Fruit fly (Drosophila melanogaster): ENCODE data around the gene Tsp39D.

The Tsp39D gene

dm6 chr2L:21344203-21344753 is at the start of gene Tsp39D:
Gene Tsp39D, plus strand, starts transcription at chr2L:21344607.
- TF ChIP-seq usp (GFP tag; optimal IDR thresholded peaks at IDR 0.05) (no peak), Dll (optimal IDR thresholded peaks at IDR 0.05) (no peak), psq (optimal IDR thresholded peaks at IDR 0.05) (no peak), pan (optimal IDR thresholded peaks at IDR 0.05) (no peak), CG8478 (optimal IDR thresholded peaks at IDR 0.05) (no peak)

DNA sequence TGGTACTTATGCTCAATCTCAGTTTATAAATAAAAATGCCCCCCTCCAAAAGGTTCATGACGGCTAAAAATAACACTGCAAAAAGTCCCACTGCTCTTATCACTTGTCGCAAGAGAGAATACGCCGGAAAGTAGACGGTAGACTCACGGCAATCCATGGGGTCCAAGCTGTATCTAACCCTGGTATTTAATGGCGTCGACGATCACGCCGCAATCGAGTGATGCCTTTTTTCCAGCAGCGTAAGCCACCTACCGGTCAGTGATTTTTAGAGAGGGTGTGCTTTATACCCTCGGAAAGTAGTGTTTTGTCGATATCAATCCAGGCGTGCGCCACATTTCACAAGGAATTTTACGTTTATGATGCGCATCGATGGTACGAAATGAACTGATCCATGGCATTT is 44.8 kb upstream of the Tsp39D start:
- no peak for TF ChIP-seq pan (optimal IDR thresholded peaks at IDR 0.05)
- TF ChIP-seq Dll (optimal IDR thresholded peaks at IDR 0.05): no peak

dm6 chr2L:21302064-21302463 is 42.3 kb upstream of the Tsp39D start:
- TF ChIP-seq CG8478 (optimal IDR thresholded peaks at IDR 0.05) (no peak), EcR (GFP tag; optimal IDR thresholded peaks at IDR 0.05) (no peak), usp (GFP tag; optimal IDR thresholded peaks at IDR 0.05) (no peak), Dll (optimal IDR thresholded peaks at IDR 0.05) (no peak), pan (optimal IDR thresholded peaks at IDR 0.05) (no peak), psq (optimal IDR thresholded peaks at IDR 0.05) (no peak)

DNA sequence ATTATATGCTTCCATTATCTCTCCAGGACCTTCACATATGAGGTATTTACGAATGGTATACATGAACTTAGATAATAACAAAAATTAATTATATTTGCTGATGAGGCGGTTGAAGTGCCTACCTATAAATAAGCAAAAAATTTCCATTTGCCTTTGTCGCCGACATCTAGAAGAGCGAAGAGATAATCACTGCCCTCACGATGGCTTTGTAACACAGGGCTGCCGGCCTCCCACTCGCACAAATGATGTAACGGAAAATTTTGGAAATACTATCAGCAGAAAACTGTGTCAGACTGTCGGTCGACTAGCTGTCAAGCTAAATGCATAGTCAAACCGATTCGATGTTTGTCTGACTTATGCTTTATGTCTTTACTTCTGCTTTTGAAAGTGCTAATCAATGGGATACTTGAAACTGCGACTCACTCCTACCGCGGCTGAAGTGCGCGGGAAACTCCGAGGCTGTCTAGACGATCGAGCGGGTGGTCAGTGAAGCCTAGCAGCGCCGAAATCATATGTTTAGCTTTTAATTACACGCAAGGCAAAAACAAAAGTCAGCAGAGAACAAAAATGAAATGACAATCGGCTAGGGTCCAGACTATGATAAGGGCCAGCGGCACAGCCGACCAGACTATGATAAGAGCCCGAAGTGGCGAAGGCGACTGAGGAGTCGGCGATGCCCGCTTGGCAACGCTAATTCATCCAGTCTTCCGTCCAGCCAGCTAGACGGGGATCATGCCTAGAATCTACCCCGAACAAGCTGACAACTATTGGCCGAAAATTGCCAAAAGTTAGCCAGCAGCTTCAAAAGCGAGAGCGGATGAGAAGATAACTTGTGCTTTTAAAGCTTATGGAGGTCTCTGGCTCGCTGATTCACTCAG is 40.5 kb upstream of the Tsp39D start:
- TF ChIP-seq EcR (GFP tag; optimal IDR thresholded peaks at IDR 0.05): no peak

DNA sequence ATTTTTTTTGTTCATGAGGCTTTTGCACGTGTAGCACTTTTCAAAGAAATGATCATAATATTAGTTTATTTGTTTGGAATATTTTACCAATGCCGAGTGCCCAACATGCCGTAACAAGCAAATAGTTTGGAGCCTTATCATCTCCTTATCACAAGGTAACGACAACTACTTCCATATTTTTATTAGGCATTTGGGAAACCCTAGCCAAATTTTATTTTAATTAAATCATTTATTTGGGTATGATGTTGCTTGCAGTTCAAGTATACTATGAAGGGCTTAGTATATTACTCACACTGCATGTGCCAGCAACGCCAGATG is 39.9 kb upstream of the Tsp39D start:
- TF ChIP-seq Dll (optimal IDR thresholded peaks at IDR 0.05): no peak
- TF ChIP-seq psq (optimal IDR thresholded peaks at IDR 0.05): no peak
- TF ChIP-seq CG8478 (optimal IDR thresholded peaks at IDR 0.05): no peak
- no peak for TF ChIP-seq usp (GFP tag; optimal IDR thresholded peaks at IDR 0.05)
- TF ChIP-seq pan (optimal IDR thresholded peaks at IDR 0.05): no peak
- no peak for TF ChIP-seq EcR (GFP tag; optimal IDR thresholded peaks at IDR 0.05)

DNA sequence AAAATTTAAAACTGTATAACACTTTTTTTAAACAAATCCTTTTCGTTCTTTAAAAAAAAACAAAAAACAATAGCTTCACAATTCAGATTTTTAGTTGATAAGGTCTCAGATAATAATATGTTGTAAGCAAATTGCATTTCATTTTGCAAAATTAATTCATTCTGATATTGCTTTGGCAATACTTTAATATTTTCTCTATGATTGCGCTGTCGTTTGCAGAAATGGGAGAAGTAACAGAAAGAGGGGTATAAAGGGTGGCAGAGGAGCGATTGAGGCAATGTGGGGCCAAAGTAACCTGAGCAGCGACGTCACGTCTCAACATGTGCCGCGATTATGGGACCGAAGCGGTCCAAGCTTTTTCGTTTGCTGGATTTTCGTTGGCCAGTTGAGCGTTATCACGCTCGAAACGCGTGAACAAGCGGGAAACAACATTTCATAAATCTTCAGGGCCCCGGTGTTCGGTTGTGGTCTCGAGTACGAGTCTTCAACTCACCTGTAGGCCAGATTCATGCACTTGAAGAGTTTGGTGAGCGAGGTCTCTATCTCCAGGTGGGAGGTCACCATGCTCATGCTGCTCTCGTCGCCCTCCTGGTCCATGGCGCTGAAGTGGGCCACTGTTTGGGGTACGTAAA is 36.5 kb upstream of the Tsp39D start:
- no peak for TF ChIP-seq psq (optimal IDR thresholded peaks at IDR 0.05)
- no peak for TF ChIP-seq pan (optimal IDR thresholded peaks at IDR 0.05)
- no peak for TF ChIP-seq usp (GFP tag; optimal IDR thresholded peaks at IDR 0.05)
- no peak for TF ChIP-seq Dll (optimal IDR thresholded peaks at IDR 0.05)
- TF ChIP-seq CG8478 (optimal IDR thresholded peaks at IDR 0.05): no peak
- no peak for TF ChIP-seq EcR (GFP tag; optimal IDR thresholded peaks at IDR 0.05)

DNA sequence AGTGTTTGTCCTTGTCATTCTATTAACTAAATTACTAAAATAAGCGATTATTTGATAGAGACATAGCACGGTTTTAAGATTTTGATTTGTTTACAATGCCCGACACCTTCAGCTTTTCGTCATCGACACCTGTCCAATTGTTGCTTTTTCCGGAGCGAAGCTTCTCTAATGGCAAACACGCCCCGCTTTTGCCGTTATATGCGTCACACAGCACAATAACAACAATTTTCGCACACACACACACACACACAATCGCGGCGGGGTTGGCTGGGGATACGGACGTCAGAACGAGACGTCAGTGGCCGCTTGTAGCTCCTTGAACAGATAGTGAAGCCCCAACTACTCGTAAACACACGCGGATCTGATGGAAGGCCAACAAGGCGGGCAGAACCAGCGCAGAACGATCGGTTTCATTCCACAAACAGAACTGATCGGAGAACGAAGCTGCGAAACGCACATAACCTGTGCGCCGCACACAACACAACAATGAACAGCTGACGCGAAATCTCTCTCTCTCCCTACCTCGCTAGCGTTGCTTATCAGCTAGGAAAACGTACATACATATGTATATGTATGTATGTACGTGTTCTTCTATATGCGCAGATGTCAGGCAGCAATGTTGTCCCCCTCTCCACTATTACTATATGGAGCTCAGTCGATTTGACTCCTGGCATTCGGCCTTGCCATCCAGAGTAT is 35.2 kb upstream of the Tsp39D start:
- TF ChIP-seq EcR (GFP tag; optimal IDR thresholded peaks at IDR 0.05): peak in 1 of 2 experiments; percentile 55
- TF ChIP-seq pan (optimal IDR thresholded peaks at IDR 0.05): no peak

dm6 chr2L:21309754-21310426 is 34.5 kb upstream of the Tsp39D start, which contains the start of gene Mondo:
Gene Mondo, minus strand, starts transcription at chr2L:21310050.
- no peak for TF ChIP-seq usp (GFP tag; optimal IDR thresholded peaks at IDR 0.05)
- no peak for TF ChIP-seq pan (optimal IDR thresholded peaks at IDR 0.05)
- TF ChIP-seq CG8478 (optimal IDR thresholded peaks at IDR 0.05): no peak
- no peak for TF ChIP-seq Dll (optimal IDR thresholded peaks at IDR 0.05)
- no peak for TF ChIP-seq EcR (GFP tag; optimal IDR thresholded peaks at IDR 0.05)

DNA sequence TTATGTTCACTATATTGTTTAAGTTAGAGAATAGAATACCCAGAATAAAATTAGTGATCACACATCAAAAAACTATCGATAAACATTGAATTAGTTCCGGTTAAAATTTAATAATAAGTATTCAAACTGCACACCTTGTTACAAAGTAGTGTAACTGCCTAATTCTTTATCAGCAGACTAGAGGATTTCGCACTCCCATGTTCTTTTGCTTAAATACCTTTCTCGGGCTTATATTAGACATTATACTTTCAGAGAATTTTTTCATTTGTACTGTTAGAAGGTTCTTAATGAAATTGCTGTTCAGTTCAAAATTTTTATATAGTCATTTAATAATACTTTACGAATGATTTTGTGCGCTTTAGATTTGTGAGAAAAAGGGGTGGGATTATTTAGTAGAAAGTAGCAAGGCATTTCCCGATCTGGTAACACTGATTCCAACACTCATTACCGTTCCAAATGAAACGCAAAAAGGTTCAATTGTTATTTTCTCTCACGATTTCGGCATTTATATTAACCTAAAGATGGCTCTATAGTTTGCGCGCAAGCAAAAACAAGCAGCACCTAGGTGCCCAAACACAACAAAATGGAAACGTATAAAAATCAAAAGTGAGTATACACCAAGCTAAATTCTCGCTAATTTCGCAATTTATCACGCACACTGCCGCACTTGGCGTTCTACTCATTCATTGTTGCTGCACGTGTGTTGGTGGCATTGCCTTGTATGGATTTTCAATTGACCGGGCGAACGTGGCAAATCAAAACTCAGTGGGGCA is 33.8 kb upstream of the Tsp39D start, which contains the start of gene crc:
Gene crc (plus strand): TSS at position 440 of the 773 bp plus-strand sequence.
- no peak for TF ChIP-seq EcR (GFP tag; optimal IDR thresholded peaks at IDR 0.05)
- no peak for TF ChIP-seq psq (optimal IDR thresholded peaks at IDR 0.05)
- TF ChIP-seq Dll (optimal IDR thresholded peaks at IDR 0.05): no peak
- no peak for TF ChIP-seq CG8478 (optimal IDR thresholded peaks at IDR 0.05)

dm6 chr2L:21311200-21311689 is 33.2 kb upstream of the Tsp39D start:
- TF ChIP-seq EcR (GFP tag; optimal IDR thresholded peaks at IDR 0.05) (no peak), psq (optimal IDR thresholded peaks at IDR 0.05) (no peak), usp (GFP tag; optimal IDR thresholded peaks at IDR 0.05) (no peak), Dll (optimal IDR thresholded peaks at IDR 0.05) (no peak), CG8478 (optimal IDR thresholded peaks at IDR 0.05) (no peak), pan (optimal IDR thresholded peaks at IDR 0.05) (no peak)

DNA sequence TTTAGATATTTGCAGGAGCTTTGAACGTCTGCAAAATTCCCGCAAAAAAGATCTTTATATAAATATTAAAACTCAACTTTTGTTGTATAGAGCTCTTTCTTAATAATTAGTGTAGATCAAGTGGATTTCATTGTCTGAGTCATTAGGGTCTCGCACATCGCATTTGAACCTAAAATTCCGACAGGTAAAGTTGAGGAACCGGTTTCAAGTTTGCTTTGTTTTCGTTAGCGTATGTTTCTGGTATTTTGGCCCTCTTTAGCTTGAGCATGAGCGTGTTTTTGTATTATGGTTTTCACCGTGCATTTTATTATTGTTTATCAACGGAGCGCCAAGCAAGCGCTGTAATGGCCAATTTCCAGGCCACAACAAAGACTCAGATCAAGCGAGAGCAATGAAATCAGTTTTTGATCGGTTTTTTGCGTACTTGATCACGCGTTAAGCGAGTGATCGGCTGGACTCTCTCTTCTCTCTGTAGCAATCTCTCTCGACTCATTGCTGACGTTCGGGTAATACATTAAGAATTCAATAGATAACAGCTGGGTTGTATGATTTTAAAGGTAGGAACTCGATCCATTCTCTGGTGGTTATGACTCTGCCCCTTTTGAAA is 31.5 kb upstream of the Tsp39D start:
- TF ChIP-seq EcR (GFP tag; optimal IDR thresholded peaks at IDR 0.05) (no peak), Dll (optimal IDR thresholded peaks at IDR 0.05) (no peak), CG8478 (optimal IDR thresholded peaks at IDR 0.05) (no peak), psq (optimal IDR thresholded peaks at IDR 0.05) (no peak)

Measured in whole organism.